Worm (Caenorhabditis elegans): ENCODE data around the gene cwc-15.

The cwc-15 gene

DNA sequence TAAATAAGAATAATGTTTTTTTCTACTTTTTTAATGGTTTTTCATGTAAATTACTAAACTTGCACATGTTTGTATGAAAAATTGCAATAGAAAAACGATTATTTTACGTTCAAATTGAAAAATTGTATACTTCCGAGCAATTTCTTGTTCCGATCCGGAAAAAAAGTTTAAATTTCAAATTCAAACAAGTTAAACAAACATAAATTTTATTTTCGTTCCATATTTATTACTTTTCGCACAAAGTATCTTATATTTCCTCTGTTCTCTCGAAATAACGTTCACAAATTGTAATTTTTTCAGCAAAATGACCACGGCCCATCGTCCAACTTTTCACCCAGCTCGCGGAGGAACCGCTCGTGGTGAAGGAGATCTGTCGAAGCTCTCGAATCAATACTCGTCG is at the start of gene cwc-15:
Gene cwc-15, plus strand, starts transcription at position 301 of the 400 bp plus-strand sequence.
- TF ChIP-seq elt-4 (tag; optimal IDR thresholded peaks at IDR 0.05) (no peak), ceh-31 (tag; optimal IDR thresholded peaks at IDR 0.05) (no peak), ceh-24 (tag; optimal IDR thresholded peaks at IDR 0.05) (no peak), ceh-48 (tag; optimal IDR thresholded peaks at IDR 0.05) (no peak), pag-3 (tag; optimal IDR thresholded peaks at IDR 0.05; ENCODE audit: borderline replicate concordance) (no peak), hlh-13 (GFP tag; optimal IDR thresholded peaks at IDR 0.05) (no peak), ceh-6 (GFP tag; optimal IDR thresholded peaks at IDR 0.05) (no peak)

DNA sequence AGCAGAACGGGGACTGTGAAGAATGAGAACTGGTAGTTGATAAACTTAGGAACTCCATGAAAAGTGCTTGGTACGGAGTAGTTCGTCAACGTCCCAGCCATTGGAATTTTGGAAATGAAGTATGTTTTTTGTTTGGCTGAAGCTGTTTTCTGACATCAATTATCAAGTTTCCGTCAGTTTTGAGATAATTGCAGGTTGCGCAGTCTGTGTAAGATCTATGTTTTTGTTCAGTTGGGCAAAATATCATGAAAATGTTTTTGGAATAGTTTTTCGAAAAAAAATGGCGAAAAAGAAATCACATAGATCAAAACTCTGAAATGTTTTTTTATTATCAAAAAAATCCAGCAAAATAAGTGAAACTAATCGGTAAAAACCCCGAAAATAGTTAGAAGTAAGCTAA is 48.3 kb upstream of the cwc-15 start, which contains the start of gene sru-22:
Gene sru-22, minus strand, starts transcription at position 101 of the 400 bp plus-strand sequence.
- TF ChIP-seq tbx-2 (tag; optimal IDR thresholded peaks at IDR 0.05): no peak
- no peak for TF ChIP-seq ahr-1 (tag; optimal IDR thresholded peaks at IDR 0.05)
- no peak for TF ChIP-seq nhr-232 (tag; optimal IDR thresholded peaks at IDR 0.05)
- no peak for TF ChIP-seq F13H6.1 (tag; optimal IDR thresholded peaks at IDR 0.05)
- TF ChIP-seq dve-1 (tag; optimal IDR thresholded peaks at IDR 0.05): no peak
- no peak for TF ChIP-seq pag-3 (tag; optimal IDR thresholded peaks at IDR 0.05; ENCODE audit: borderline replicate concordance)
- TF ChIP-seq rnt-1 (tag; optimal IDR thresholded peaks at IDR 0.05): no peak
- no peak for TF ChIP-seq ets-4 (tag; optimal IDR thresholded peaks at IDR 0.05)
- no peak for TF ChIP-seq hlh-30 (tag; optimal IDR thresholded peaks at IDR 0.05; ENCODE audit: insufficient read depth)
- TF ChIP-seq ceh-22 (tag; optimal IDR thresholded peaks at IDR 0.05): no peak
- TF ChIP-seq zip-5 (tag; optimal IDR thresholded peaks at IDR 0.05): no peak
- TF ChIP-seq eyg-1 (tag; optimal IDR thresholded peaks at IDR 0.05): no peak
- no peak for TF ChIP-seq nfya-1 (tag; optimal IDR thresholded peaks at IDR 0.05)
- TF ChIP-seq sdc-2 (tag; optimal IDR thresholded peaks at IDR 0.05): no peak
- no peak for TF ChIP-seq lim-6 (tag; optimal IDR thresholded peaks at IDR 0.05)
- TF ChIP-seq odd-2 (tag; optimal IDR thresholded peaks at IDR 0.05): no peak
- TF ChIP-seq hlh-6 (tag; optimal IDR thresholded peaks at IDR 0.05): no peak
- no peak for TF ChIP-seq ceh-24 (tag; optimal IDR thresholded peaks at IDR 0.05)
- no peak for TF ChIP-seq elt-4 (tag; optimal IDR thresholded peaks at IDR 0.05)
- no peak for TF ChIP-seq ama-1 (optimal IDR thresholded peaks at IDR 0.05)

DNA sequence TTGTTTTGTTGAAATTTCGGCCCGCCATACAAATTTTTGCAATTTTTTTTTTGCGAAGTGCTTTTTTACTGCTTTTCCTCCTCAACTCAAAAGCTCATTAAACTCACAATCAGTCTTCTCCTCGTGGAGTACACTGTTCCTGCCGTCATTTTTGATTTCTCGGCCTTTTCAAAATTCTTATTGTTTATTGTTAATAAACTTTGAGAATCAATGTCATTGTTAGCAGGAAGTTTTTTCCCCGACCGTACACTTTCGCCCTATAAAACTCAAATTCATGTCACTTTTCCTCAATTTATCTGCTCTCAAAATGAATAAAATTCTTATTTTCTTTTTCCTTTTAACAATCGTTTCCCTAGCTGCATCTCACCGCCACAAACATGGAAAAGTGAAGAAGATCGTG is 47.3 kb upstream of the cwc-15 start, which contains the start of gene clec-232:
Gene clec-232, plus strand, starts transcription at position 301 of the 400 bp plus-strand sequence.
- TF ChIP-seq T23F11.4 (GFP tag; optimal IDR thresholded peaks at IDR 0.05) (no peak), ama-1 (optimal IDR thresholded peaks at IDR 0.05) (no peak), Y22D7AL.16 (tag; optimal IDR thresholded peaks at IDR 0.05) (no peak), ceh-30 (tag; optimal IDR thresholded peaks at IDR 0.05) (no peak), zip-5 (tag; optimal IDR thresholded peaks at IDR 0.05) (no peak), unc-55 (GFP tag; optimal IDR thresholded peaks at IDR 0.05) (no peak), ets-4 (tag; optimal IDR thresholded peaks at IDR 0.05) (no peak), nfya-1 (tag; optimal IDR thresholded peaks at IDR 0.05) (no peak), ceh-48 (tag; optimal IDR thresholded peaks at IDR 0.05) (no peak), hlh-15 (tag; optimal IDR thresholded peaks at IDR 0.05) (no peak), unc-42 (tag; optimal IDR thresholded peaks at IDR 0.05) (no peak), fax-1 (tag; optimal IDR thresholded peaks at IDR 0.05) (no peak), ceh-19 (GFP tag; optimal IDR thresholded peaks at IDR 0.05) (no peak), tbx-7 (tag; optimal IDR thresholded peaks at IDR 0.05) (no peak), pros-1 (tag; optimal IDR thresholded peaks at IDR 0.05) (no peak), odd-2 (tag; optimal IDR thresholded peaks at IDR 0.05) (no peak), ceh-45 (GFP tag; IDR thresholded peaks at IDR 0.05) (no peak), npax-4 (tag; optimal IDR thresholded peaks at IDR 0.05) (no peak), ceh-18 (tag; optimal IDR thresholded peaks at IDR 0.05) (no peak), unc-3 (GFP tag; conservative IDR thresholded peaks at IDR 0.05) (no peak), unc-3 (tag; optimal IDR thresholded peaks at IDR 0.05) (no peak)

Data from whole organism, late embryonic.